Comparison of ENCODE assay signal across 1 fruit fly cellular context in the genomic region with DNA sequence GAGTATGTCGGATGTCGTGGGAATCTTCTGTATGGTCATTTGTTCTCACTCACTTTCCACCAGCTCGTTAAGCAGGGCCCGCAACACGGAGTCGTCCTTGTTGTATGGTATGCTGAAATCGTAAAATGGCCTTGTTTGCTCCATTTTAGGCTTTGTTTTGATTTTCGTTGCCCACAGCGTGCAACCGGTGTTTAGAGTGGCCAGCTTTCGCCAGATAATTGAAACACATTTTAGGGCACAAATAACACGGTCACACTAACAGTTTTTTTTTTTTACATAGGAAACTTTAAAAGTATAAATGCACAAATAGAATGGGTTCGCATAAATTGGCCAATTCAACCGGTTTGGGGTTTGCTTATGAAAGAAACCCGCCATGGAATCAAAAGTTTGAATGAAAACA.
A peak's percentile ranks its signal among the peaks of the same experiment; 100 is the strongest.
TF ChIP-seq lines count a peak whose summit lies in the region.

A gene (minus strand): TSS at position 200 of the 400 bp plus-strand sequence.

TF ChIP-seq in whole organism, embryonic, 481 proteins besides CTCF, POLR2A, EP300 and RAD21 (continued from another document):
- TF ChIP-seq slbo (GFP tag; IDR thresholded peaks at IDR 0.05; lab: Robert Waterston, UW) (no peak), crc (GFP tag; optimal IDR thresholded peaks at IDR 0.05; lab: Kevin White, UChicago) (no peak), zf30C (GFP tag; optimal IDR thresholded peaks at IDR 0.05; lab: Kevin White, UChicago) (no peak), Dll (GFP tag; IDR thresholded peaks at IDR 0.05; lab: Robert Waterston, UW; ENCODE audit: partially characterized antibody) (peak; percentile 49; the same call in 2 of the 4 replicates), CG6254 (GFP tag; optimal IDR thresholded peaks at IDR 0.05; lab: Kevin White, UChicago) (no peak), peb (GFP tag; IDR thresholded peaks at IDR 0.05; lab: Robert Waterston, UW) (no peak), B-H2 (GFP tag; optimal IDR thresholded peaks at IDR 0.05; lab: Kevin White, UChicago) (no peak), CG14441 (GFP tag; IDR thresholded peaks at IDR 0.05; lab: Robert Waterston, UW) (no peak), ato (GFP tag; IDR thresholded peaks at IDR 0.05; lab: Robert Waterston, UW; ENCODE audit: partially characterized antibody) (0 out of 2 replicates have a peak, but pooled peaks have one; percentile 20), CG4617 (GFP tag; optimal IDR thresholded peaks at IDR 0.05; lab: Kevin White, UChicago; ENCODE audit: borderline replicate concordance) (peak; percentile 40), z (GFP tag; IDR thresholded peaks at IDR 0.05; lab: Robert Waterston, UW) (no peak), CrebB (tag; optimal IDR thresholded peaks at IDR 0.05; lab: Kevin White, UChicago) (no peak), bbx (GFP tag; IDR thresholded peaks at IDR 0.05; lab: Robert Waterston, UW; ENCODE audit: partially characterized antibody) (peak; percentile 14; the same call in 1 of the 2 replicates), gsb-n (tag; optimal IDR thresholded peaks at IDR 0.05; lab: Kevin White, UChicago) (no peak), corto (GFP tag; optimal IDR thresholded peaks at IDR 0.05; lab: Kevin White, UChicago) (no peak), ems (GFP tag; optimal IDR thresholded peaks at IDR 0.05; lab: Kevin White, UChicago) (no peak), CG10543 (GFP tag; optimal IDR thresholded peaks at IDR 0.05; lab: Kevin White, UChicago) (no peak), pzg (GFP tag; optimal IDR thresholded peaks at IDR 0.05; lab: Kevin White, UChicago) (peak; percentile 58), ftz-f1 (GFP tag; optimal IDR thresholded peaks at IDR 0.05; lab: Kevin White, UChicago) (peak; percentile 74), ttk (GFP tag; IDR thresholded peaks at IDR 0.05; lab: Robert Waterston, UW) (no peak), CG34422 (GFP tag; IDR thresholded peaks at IDR 0.05; lab: Robert Waterston, UW) (peak; percentile 53; the same call in 1 of the 3 replicates), bowl (GFP tag; IDR thresholded peaks at IDR 0.05; lab: Robert Waterston, UW) (no peak), Max (GFP tag; optimal IDR thresholded peaks at IDR 0.05; lab: Kevin White, UChicago) (peak; percentile 60), luna (GFP tag; optimal IDR thresholded peaks at IDR 0.05; lab: Kevin White, UChicago) (no peak), CG14710 (tag; optimal IDR thresholded peaks at IDR 0.05; lab: Kevin White, UChicago) (peak; percentile 28), Blimp-1 (GFP tag; optimal IDR thresholded peaks at IDR 0.05; lab: Kevin White, UChicago) (no peak), dimm (GFP tag; IDR thresholded peaks at IDR 0.05; lab: Robert Waterston, UW) (no peak), CG3281 (GFP tag; optimal IDR thresholded peaks at IDR 0.05; lab: Kevin White, UChicago) (no peak), mam (GFP tag; optimal IDR thresholded peaks at IDR 0.05; lab: Kevin White, UChicago) (no peak), CG17612 (GFP tag; IDR thresholded peaks at IDR 0.05; lab: Robert Waterston, UW) (no peak), CG10267 (tag; optimal IDR thresholded peaks at IDR 0.05; lab: Kevin White, UChicago) (peak; percentile 23), Dip3 (GFP tag; optimal IDR thresholded peaks at IDR 0.05; lab: Kevin White, UChicago) (no peak), Opbp (GFP tag; IDR thresholded peaks at IDR 0.05; lab: Robert Waterston, UW; ENCODE audit: partially characterized antibody) (peak; percentile 59; the same call in 2 of the 3 replicates), CG9797 (GFP tag; optimal IDR thresholded peaks at IDR 0.05; lab: Kevin White, UChicago) (peak; percentile 79), CG6689 (GFP tag; IDR thresholded peaks at IDR 0.05; lab: Robert Waterston, UW) (no peak), Bgb (GFP tag; IDR thresholded peaks at IDR 0.05; lab: Robert Waterston, UW; ENCODE audit: partially characterized antibody) (peak; percentile 34; the same call in 1 of the 2 replicates), CG11093 (GFP tag; IDR thresholded peaks at IDR 0.05; lab: Robert Waterston, UW) (no peak), YL-1 (GFP tag; optimal IDR thresholded peaks at IDR 0.05; lab: Kevin White, UChicago) (peak; percentile 80), CG6813 (GFP tag; optimal IDR thresholded peaks at IDR 0.05; lab: Kevin White, UChicago) (no peak), Hr78 (GFP tag; optimal IDR thresholded peaks at IDR 0.05; lab: Kevin White, UChicago) (no peak), CG9437 (GFP tag; optimal IDR thresholded peaks at IDR 0.05; lab: Kevin White, UChicago) (no peak), CG17359 (tag; optimal IDR thresholded peaks at IDR 0.05; lab: Kevin White, UChicago) (peak; percentile 57), D (optimal IDR thresholded peaks at IDR 0.05; lab: Kevin White, UChicago) (no peak), D (GFP tag; optimal IDR thresholded peaks at IDR 0.05; lab: Kevin White, UChicago) (no peak), CG3726 (GFP tag; IDR thresholded peaks at IDR 0.05; lab: Robert Waterston, UW) (no peak), CG6791 (GFP tag; IDR thresholded peaks at IDR 0.05; lab: Robert Waterston, UW; ENCODE audit: partially characterized antibody) (no peak), CG7963 (GFP tag; IDR thresholded peaks at IDR 0.05; lab: Robert Waterston, UW; ENCODE audit: partially characterized antibody) (no peak), stwl (tag; optimal IDR thresholded peaks at IDR 0.05; lab: Kevin White, UChicago) (peak; percentile 87), CG12942 (GFP tag; optimal IDR thresholded peaks at IDR 0.05; lab: Kevin White, UChicago) (no peak), jumu (GFP tag; optimal IDR thresholded peaks at IDR 0.05; lab: Kevin White, UChicago) (no peak), pho (GFP tag; optimal IDR thresholded peaks at IDR 0.05; lab: Kevin White, UChicago) (no peak), grau (tag; optimal IDR thresholded peaks at IDR 0.05; lab: Kevin White, UChicago) (no peak), row (GFP tag; IDR thresholded peaks at IDR 0.05; lab: Robert Waterston, UW) (peak; percentile 20; the same call in 1 of the 3 replicates), Dfd (GFP tag; optimal IDR thresholded peaks at IDR 0.05; lab: Kevin White, UChicago) (no peak), CG34224 (GFP tag; IDR thresholded peaks at IDR 0.05; lab: Robert Waterston, UW; ENCODE audit: partially characterized antibody) (0 out of 3 replicates have a peak, but pooled peaks have one; percentile 20), CG7745 (tag; optimal IDR thresholded peaks at IDR 0.05; lab: Kevin White, UChicago) (no peak), NK7.1 (GFP tag; optimal IDR thresholded peaks at IDR 0.05; lab: Kevin White, UChicago) (no peak), Med (GFP tag; lab: Kevin White, UChicago) (peak; percentile 61), CG15011 (GFP tag; optimal IDR thresholded peaks at IDR 0.05; lab: Kevin White, UChicago) (no peak), CG3847 (GFP tag; IDR thresholded peaks at IDR 0.05; lab: Robert Waterston, UW) (peak; percentile 65), trem (tag; optimal IDR thresholded peaks at IDR 0.05; lab: Kevin White, UChicago) (peak; percentile 10), CG15514 (GFP tag; optimal IDR thresholded peaks at IDR 0.05; lab: Kevin White, UChicago) (peak; percentile 36), Eip74EF (GFP tag; optimal IDR thresholded peaks at IDR 0.05; lab: Kevin White, UChicago) (no peak), CG16815 (GFP tag; optimal IDR thresholded peaks at IDR 0.05; lab: Kevin White, UChicago) (no peak), CG31224 (GFP tag; IDR thresholded peaks at IDR 0.05; lab: Robert Waterston, UW) (no peak), ewg (GFP tag; optimal IDR thresholded peaks at IDR 0.05; lab: Kevin White, UChicago) (no peak), CG15601 (tag; optimal IDR thresholded peaks at IDR 0.05; lab: Kevin White, UChicago) (peak; percentile 53), scrt (GFP tag; optimal IDR thresholded peaks at IDR 0.05; lab: Kevin White, UChicago) (peak; percentile 95), ro (GFP tag; IDR thresholded peaks at IDR 0.05; lab: Robert Waterston, UW) (no peak), Sry-δ (GFP tag; optimal IDR thresholded peaks at IDR 0.05; lab: Kevin White, UChicago) (peak; percentile 32), sim (GFP tag; IDR thresholded peaks at IDR 0.05; lab: Robert Waterston, UW) (no peak), sens-2 (GFP tag; IDR thresholded peaks at IDR 0.05; lab: Robert Waterston, UW) (no peak), CG1603 (tag; optimal IDR thresholded peaks at IDR 0.05; lab: Kevin White, UChicago) (peak; percentile 1), HmgZ (tag; optimal IDR thresholded peaks at IDR 0.05; lab: Kevin White, UChicago) (peak; percentile 49), CG12659 (GFP tag; optimal IDR thresholded peaks at IDR 0.05; lab: Kevin White, UChicago) (peak; percentile 56), Ets97D (GFP tag; optimal IDR thresholded peaks at IDR 0.05; lab: Kevin White, UChicago) (peak; percentile 67), toy (GFP tag; IDR thresholded peaks at IDR 0.05; lab: Robert Waterston, UW) (no peak), pum (GFP tag; optimal IDR thresholded peaks at IDR 0.05; lab: Kevin White, UChicago) (no peak), Atf3 (GFP tag; optimal IDR thresholded peaks at IDR 0.05; lab: Kevin White, UChicago) (no peak), HmgD (GFP tag; optimal IDR thresholded peaks at IDR 0.05; lab: Kevin White, UChicago) (peak; percentile 14), CG13296 (GFP tag; optimal IDR thresholded peaks at IDR 0.05; lab: Kevin White, UChicago) (no peak), sqz (GFP tag; optimal IDR thresholded peaks at IDR 0.05; lab: Kevin White, UChicago) (peak; percentile 97), CG2199 (GFP tag; IDR thresholded peaks at IDR 0.05; lab: Robert Waterston, UW) (no peak), CG8924 (tag; optimal IDR thresholded peaks at IDR 0.05; lab: Kevin White, UChicago) (no peak), Ptx1 (GFP tag; IDR thresholded peaks at IDR 0.05; lab: Robert Waterston, UW) (no peak), Drgx (GFP tag; IDR thresholded peaks at IDR 0.05; lab: Robert Waterston, UW) (no peak), dpn (GFP tag; optimal IDR thresholded peaks at IDR 0.05; lab: Kevin White, UChicago) (no peak), CG13287 (GFP tag; IDR thresholded peaks at IDR 0.05; lab: Robert Waterston, UW; ENCODE audit: partially characterized antibody) (peak; percentile 63), phol (tag; optimal IDR thresholded peaks at IDR 0.05; lab: Kevin White, UChicago) (peak; percentile 38)
TF ChIP-seq in whole organism, embryonic: peak in this region for 56.
